Fruit fly (Drosophila melanogaster): ENCODE measurements around the gene LManI.

- TF ChIP-seq CG9948 (tag; optimal IDR thresholded peaks at IDR 0.05) (no peak), Pif1B (GFP tag; optimal IDR thresholded peaks at IDR 0.05) (no peak), CG10348 (GFP tag; IDR thresholded peaks at IDR 0.05) (no peak), CG8159 (tag; optimal IDR thresholded peaks at IDR 0.05) (no peak), CG14655 (GFP tag; optimal IDR thresholded peaks at IDR 0.05) (no peak), EcR (GFP tag; optimal IDR thresholded peaks at IDR 0.05) (no peak), CG17806 (tag; optimal IDR thresholded peaks at IDR 0.05) (no peak), Snoo (tag; optimal IDR thresholded peaks at IDR 0.05) (no peak), Pif1A (GFP tag; optimal IDR thresholded peaks at IDR 0.05) (peak; percentile 26)
Observed at dm6 chr2L:10504895-10505294, 47.9 kb upstream of the LManI start.

Measured in whole organism, pupa.